Fruit fly (Drosophila melanogaster): ENCODE data around the gene Rpn11.

dm6 chr2L:5099790-5100360, 40.3 kb upstream of the Rpn11 start, which contains the start of gene ND-13A:
- TF ChIP-seq psq (optimal IDR thresholded peaks at IDR 0.05) (no peak), Myc (optimal IDR thresholded peaks at IDR 0.05) (no peak), insv (optimal IDR thresholded peaks at IDR 0.05) (no peak), h (optimal IDR thresholded peaks at IDR 0.05) (no peak), Sin3A (optimal IDR thresholded peaks at IDR 0.05) (no peak), ttk (optimal IDR thresholded peaks at IDR 0.05) (no peak)

All from Kc167 (cell line).